Worm (Caenorhabditis elegans): ENCODE data around the gene myo-5.

The myo-5 gene

ce11 chrV:8108670-8109069 is at the start of gene myo-5:
TSS of gene myo-5 (plus strand) at chrV:8108970.
- TF ChIP-seq pros-1 (tag; optimal IDR thresholded peaks at IDR 0.05) (no peak), pqm-1 (tag; optimal IDR thresholded peaks at IDR 0.05) (no peak), ceh-6 (GFP tag; optimal IDR thresholded peaks at IDR 0.05) (no peak), che-1 (tag; optimal IDR thresholded peaks at IDR 0.05) (no peak), fkh-10 (GFP tag; optimal IDR thresholded peaks at IDR 0.05) (no peak), ceh-24 (tag; optimal IDR thresholded peaks at IDR 0.05) (no peak), rnt-1 (tag; optimal IDR thresholded peaks at IDR 0.05) (no peak), ceh-48 (tag; optimal IDR thresholded peaks at IDR 0.05) (no peak), T23F11.4 (GFP tag; optimal IDR thresholded peaks at IDR 0.05) (no peak), nhr-11 (tag; optimal IDR thresholded peaks at IDR 0.05) (no peak), Y22D7AL.16 (tag; optimal IDR thresholded peaks at IDR 0.05) (no peak), pag-3 (tag; optimal IDR thresholded peaks at IDR 0.05; ENCODE audit: borderline replicate concordance) (no peak), ceh-19 (GFP tag; optimal IDR thresholded peaks at IDR 0.05) (no peak), K02D7.2 (tag; optimal IDR thresholded peaks at IDR 0.05) (no peak), tbx-2 (tag; optimal IDR thresholded peaks at IDR 0.05) (no peak), ztf-16 (tag; optimal IDR thresholded peaks at IDR 0.05) (no peak), fkh-6 (tag; optimal IDR thresholded peaks at IDR 0.05) (no peak), unc-55 (GFP tag; optimal IDR thresholded peaks at IDR 0.05) (no peak), syd-9 (tag; optimal IDR thresholded peaks at IDR 0.05) (no peak)

ce11 chrV:8062074-8062473 is 46.7 kb upstream of the myo-5 start, which contains the start of gene str-139:
TSS of gene str-139 (minus strand) at chrV:8062174.
- TF ChIP-seq ceh-31 (tag; optimal IDR thresholded peaks at IDR 0.05), result no peak
- TF ChIP-seq unc-55 (GFP tag; optimal IDR thresholded peaks at IDR 0.05), result no peak
- TF ChIP-seq hlh-15 (tag; optimal IDR thresholded peaks at IDR 0.05), result no peak
- TF ChIP-seq K09A11.1 (tag; optimal IDR thresholded peaks at IDR 0.05; ENCODE audit: insufficient read depth), result no peak
- no peak for TF ChIP-seq hlh-13 (GFP tag; optimal IDR thresholded peaks at IDR 0.05)
- TF ChIP-seq odd-2 (tag; optimal IDR thresholded peaks at IDR 0.05), result no peak
- no peak for TF ChIP-seq elt-4 (tag; optimal IDR thresholded peaks at IDR 0.05)
- no peak for TF ChIP-seq pha-2 (tag; optimal IDR thresholded peaks at IDR 0.05)

- no peak for TF ChIP-seq hlh-8 (tag; optimal IDR thresholded peaks at IDR 0.05)
- TF ChIP-seq tbx-2 (tag; optimal IDR thresholded peaks at IDR 0.05), result no peak
- TF ChIP-seq Y22D7AL.16 (tag; optimal IDR thresholded peaks at IDR 0.05), result no peak
- TF ChIP-seq dve-1 (tag; optimal IDR thresholded peaks at IDR 0.05), result no peak
- no peak for TF ChIP-seq ceh-18 (tag; optimal IDR thresholded peaks at IDR 0.05)
- no peak for TF ChIP-seq pqm-1 (tag; optimal IDR thresholded peaks at IDR 0.05)
- TF ChIP-seq fkh-10 (GFP tag; optimal IDR thresholded peaks at IDR 0.05), result no peak
- no peak for TF ChIP-seq sox-4 (tag; optimal IDR thresholded peaks at IDR 0.05)
- no peak for TF ChIP-seq unc-55 (GFP tag; optimal IDR thresholded peaks at IDR 0.05)
- no peak for TF ChIP-seq tbx-7 (tag; optimal IDR thresholded peaks at IDR 0.05)
- TF ChIP-seq hlh-30 (tag; optimal IDR thresholded peaks at IDR 0.05; ENCODE audit: insufficient read depth), result no peak
- TF ChIP-seq C38D4.7 (GFP tag; optimal IDR thresholded peaks at IDR 0.05), result no peak
- no peak for TF ChIP-seq ceh-9 (tag; optimal IDR thresholded peaks at IDR 0.05)
- no peak for TF ChIP-seq ahr-1 (tag; optimal IDR thresholded peaks at IDR 0.05)
- TF ChIP-seq unc-86 (tag; optimal IDR thresholded peaks at IDR 0.05), result no peak
- no peak for TF ChIP-seq ceh-22 (tag; optimal IDR thresholded peaks at IDR 0.05)
- TF ChIP-seq rnt-1 (tag; optimal IDR thresholded peaks at IDR 0.05), result no peak
- no peak for TF ChIP-seq elt-4 (tag; optimal IDR thresholded peaks at IDR 0.05)
- no peak for TF ChIP-seq gmeb-2 (tag; optimal IDR thresholded peaks at IDR 0.05)
These were observed 41.0 kb upstream of the myo-5 start, which contains the start of gene str-140 for ce11 chrV:8067800-8068199. TSS of gene str-140 (minus strand) at chrV:8067900.

ce11 chrV:8069637-8070036 is 39.1 kb upstream of the myo-5 start, which contains the start of gene str-143:
TSS of gene str-143 (minus strand) at chrV:8069737.
- no peak for TF ChIP-seq pros-1 (tag; optimal IDR thresholded peaks at IDR 0.05)
- no peak for TF ChIP-seq odd-2 (tag; optimal IDR thresholded peaks at IDR 0.05)
- no peak for TF ChIP-seq ceh-19 (GFP tag; optimal IDR thresholded peaks at IDR 0.05)
- TF ChIP-seq ttx-3 (tag; optimal IDR thresholded peaks at IDR 0.05), result no peak
- TF ChIP-seq npax-4 (tag; optimal IDR thresholded peaks at IDR 0.05), result no peak
- TF ChIP-seq T23F11.4 (GFP tag; optimal IDR thresholded peaks at IDR 0.05), result no peak
- TF ChIP-seq eyg-1 (tag; optimal IDR thresholded peaks at IDR 0.05), result no peak
- TF ChIP-seq fkh-6 (tag; optimal IDR thresholded peaks at IDR 0.05), result no peak
- TF ChIP-seq unc-86 (tag; optimal IDR thresholded peaks at IDR 0.05), result no peak
- no peak for TF ChIP-seq syd-9 (tag; optimal IDR thresholded peaks at IDR 0.05)
- no peak for TF ChIP-seq ceh-6 (GFP tag; optimal IDR thresholded peaks at IDR 0.05)
- no peak for TF ChIP-seq nhr-11 (tag; optimal IDR thresholded peaks at IDR 0.05)

Measured in whole organism, late embryonic.